Worm (Caenorhabditis elegans): ENCODE measurements around the gene K06H6.2.

K06H6.2 gene

ce11 chrV:627585-627984 lies 42.0 kb downstream of the K06H6.2 start, which contains the start of gene F48G7.8:
TSS of gene F48G7.8 (minus strand) at chrV:627685.
- TF ChIP-seq unc-39 (tag; optimal IDR thresholded peaks at IDR 0.05): no peak
- no peak for TF ChIP-seq daf-12 (tag; optimal IDR thresholded peaks at IDR 0.05)
- TF ChIP-seq lsy-12 (tag; optimal IDR thresholded peaks at IDR 0.05): no peak
- no peak for TF ChIP-seq ztf-11 (tag; optimal IDR thresholded peaks at IDR 0.05)
- no peak for TF ChIP-seq lin-15B (tag; optimal IDR thresholded peaks at IDR 0.05)
- TF ChIP-seq mdl-1 (tag; optimal IDR thresholded peaks at IDR 0.05): no peak
- TF ChIP-seq jun-1 (tag; optimal IDR thresholded peaks at IDR 0.05): no peak
- no peak for TF ChIP-seq unc-62 (GFP tag; optimal IDR thresholded peaks at IDR 0.05)
- TF ChIP-seq elt-2 (tag; optimal IDR thresholded peaks at IDR 0.05): no peak
- no peak for TF ChIP-seq ceh-9 (tag; optimal IDR thresholded peaks at IDR 0.05)
- TF ChIP-seq snpc-4 (tag; optimal IDR thresholded peaks at IDR 0.05): no peak
- TF ChIP-seq pqm-1 (tag; optimal IDR thresholded peaks at IDR 0.05): no peak
- no peak for TF ChIP-seq nhr-76 (tag; optimal IDR thresholded peaks at IDR 0.05)
- no peak for TF ChIP-seq fkh-10 (GFP tag; optimal IDR thresholded peaks at IDR 0.05)
- no peak for TF ChIP-seq ZK546.5 (tag; optimal IDR thresholded peaks at IDR 0.05)

- no peak for TF ChIP-seq ama-1 (optimal IDR thresholded peaks at IDR 0.05)
These were observed 43.0 kb downstream of the K06H6.2 start, which contains the start of gene F48G7.9 for ce11 chrV:628527-628926. TSS of gene F48G7.9 (minus strand) at chrV:628627.

ce11 chrV:631832-632231 lies 46.3 kb downstream of the K06H6.2 start:
- TF ChIP-seq R02D3.7 (tag; optimal IDR thresholded peaks at IDR 0.05) (no peak), pqm-1 (tag; optimal IDR thresholded peaks at IDR 0.05) (peak; percentile 10), eor-1 (tag; optimal IDR thresholded peaks at IDR 0.05) (no peak), pha-4 (tag; optimal IDR thresholded peaks at IDR 0.05) (peak; percentile 59), nhr-12 (tag; optimal IDR thresholded peaks at IDR 0.05) (no peak), egl-27 (tag; optimal IDR thresholded peaks at IDR 0.05) (no peak), snpc-4 (tag; optimal IDR thresholded peaks at IDR 0.05) (peak; percentile 8), elt-2 (tag; optimal IDR thresholded peaks at IDR 0.05) (peak; percentile 25), nhr-11 (tag; optimal IDR thresholded peaks at IDR 0.05) (no peak), zag-1 (tag; optimal IDR thresholded peaks at IDR 0.05) (no peak), elt-1 (tag; optimal IDR thresholded peaks at IDR 0.05) (no peak), ceh-82 (tag; optimal IDR thresholded peaks at IDR 0.05) (no peak), fkh-2 (tag; optimal IDR thresholded peaks at IDR 0.05) (no peak), ceh-28 (tag; optimal IDR thresholded peaks at IDR 0.05) (no peak)

ce11 chrV:634855-635254 lies 49.3 kb downstream of the K06H6.2 start, which contains the start of gene F48G7.10:
TSS of gene F48G7.10 (minus strand) at chrV:634955.
- TF ChIP-seq nhr-77 (tag; optimal IDR thresholded peaks at IDR 0.05) (no peak), daf-12 (tag; optimal IDR thresholded peaks at IDR 0.05) (no peak), lin-39 (tag; optimal IDR thresholded peaks at IDR 0.05) (no peak), nhr-12 (tag; optimal IDR thresholded peaks at IDR 0.05) (no peak), ceh-16 (tag; optimal IDR thresholded peaks at IDR 0.05) (no peak), fkh-10 (GFP tag; optimal IDR thresholded peaks at IDR 0.05) (no peak), ama-1 (optimal IDR thresholded peaks at IDR 0.05) (no peak), nhr-67 (tag; optimal IDR thresholded peaks at IDR 0.05) (no peak), aly-2 (tag; optimal IDR thresholded peaks at IDR 0.05) (no peak), nhr-23 (tag; optimal IDR thresholded peaks at IDR 0.05) (no peak), egl-5 (tag; optimal IDR thresholded peaks at IDR 0.05) (no peak), unc-39 (tag; optimal IDR thresholded peaks at IDR 0.05) (no peak), zag-1 (tag; optimal IDR thresholded peaks at IDR 0.05) (no peak), fkh-2 (tag; optimal IDR thresholded peaks at IDR 0.05) (no peak), ceh-28 (tag; optimal IDR thresholded peaks at IDR 0.05) (no peak)

ce11 chrV:635630-636029 lies 50.1 kb downstream of the K06H6.2 start:
- TF ChIP-seq unc-39 (tag; optimal IDR thresholded peaks at IDR 0.05): no peak
- peak; percentile 51 for TF ChIP-seq elt-2 (tag; optimal IDR thresholded peaks at IDR 0.05)
- TF ChIP-seq lsy-12 (tag; optimal IDR thresholded peaks at IDR 0.05): no peak
- no peak for TF ChIP-seq ceh-28 (tag; optimal IDR thresholded peaks at IDR 0.05)
- TF ChIP-seq lin-15B (tag; optimal IDR thresholded peaks at IDR 0.05): no peak
- peak; percentile 51 for TF ChIP-seq pqm-1 (tag; optimal IDR thresholded peaks at IDR 0.05)
- TF ChIP-seq zag-1 (tag; optimal IDR thresholded peaks at IDR 0.05): no peak
- no peak for TF ChIP-seq aly-2 (tag; optimal IDR thresholded peaks at IDR 0.05)
- no peak for TF ChIP-seq skn-1 (tag; optimal IDR thresholded peaks at IDR 0.05)
- no peak for TF ChIP-seq nhr-237 (tag; optimal IDR thresholded peaks at IDR 0.05)
- TF ChIP-seq nhr-23 (tag; optimal IDR thresholded peaks at IDR 0.05): peak; percentile 40
- no peak for TF ChIP-seq fkh-10 (GFP tag; optimal IDR thresholded peaks at IDR 0.05)
- TF ChIP-seq ama-1 (optimal IDR thresholded peaks at IDR 0.05): no peak
- no peak for TF ChIP-seq sea-2 (GFP tag; optimal IDR thresholded peaks at IDR 0.05)
- no peak for TF ChIP-seq ceh-16 (tag; optimal IDR thresholded peaks at IDR 0.05)
- TF ChIP-seq snpc-4 (tag; optimal IDR thresholded peaks at IDR 0.05): peak; percentile 89
- peak; percentile 52 for TF ChIP-seq pha-4 (tag; optimal IDR thresholded peaks at IDR 0.05)
- TF ChIP-seq nhr-11 (tag; optimal IDR thresholded peaks at IDR 0.05): no peak
- TF ChIP-seq nhr-25 (tag; optimal IDR thresholded peaks at IDR 0.05): peak; percentile 35
- no peak for TF ChIP-seq nhr-28 (tag; optimal IDR thresholded peaks at IDR 0.05)

Measured in whole organism, L3 larva.